Fruit fly (Drosophila melanogaster) whole organism, embryonic: ENCODE measurements around the gene Sdhaf3.

Source experiments
- Awh ChIP-seq: fragments of 200-800 bp; sonication (Bioruptor generic); IDR thresholded peaks from 2 replicates; pipeline ENCODE4, ENCODE4 v1.3.6; 2022; ENCODE audit warnings: missing biosample characterization, missing genetic modification characterization
- CG1024 ChIP-seq: fragments of 200-800 bp; sonication (Bioruptor generic); IDR thresholded peaks from 2 replicates; pipeline ENCODE4 v1.3.6; 2022; ENCODE audit warnings: missing biosample characterization, missing genetic modification characterization
- CG10654 ChIP-seq: fragments of 200-800 bp; sonication (Bioruptor generic); optimal IDR thresholded peaks from 2 replicates; lab custom pipeline; 2016; ENCODE audit warnings: missing biosample characterization, missing genetic modification characterization
- CG11504 ChIP-seq: fragments of 200-800 bp; sonication (Bioruptor generic); optimal IDR thresholded peaks from 3 replicates; lab custom pipeline; 2019; ENCODE audit warnings: missing biosample characterization, mild to moderate bottlenecking, missing genetic modification characterization, moderate library complexity
- CG15011 ChIP-seq: fragments of 200-800 bp; sonication (Bioruptor generic); optimal IDR thresholded peaks from 3 replicates; lab custom pipeline; 2018; ENCODE audit warnings: missing biosample characterization, mild to moderate bottlenecking, missing genetic modification characterization
- CG15696 ChIP-seq: fragments of 200-800 bp; sonication (Bioruptor generic); optimal IDR thresholded peaks from 2 replicates; lab custom pipeline; 2019; ENCODE audit warnings: missing biosample characterization, mild to moderate bottlenecking, missing genetic modification characterization, moderate library complexity
- CG1647 ChIP-seq: fragments of 200-800 bp; sonication (Bioruptor generic); optimal IDR thresholded peaks from 3 replicates; lab custom pipeline; 2016; ENCODE audit warnings: missing biosample characterization, missing genetic modification characterization
- CG18011 ChIP-seq: fragments of 200-800 bp; sonication (Bioruptor generic); optimal IDR thresholded peaks from 2 replicates; lab custom pipeline; 2017; ENCODE audit warnings: missing biosample characterization, missing genetic modification characterization, mild to moderate bottlenecking, moderate library complexity, missing genotype
- CG2712 ChIP-seq: fragments of 200-800 bp; optimal IDR thresholded peaks from 3 replicates; lab custom pipeline; 2019; ENCODE audit warnings: missing biosample characterization, mild to moderate bottlenecking, missing genetic modification characterization, moderate library complexity
- CG30403 ChIP-seq: fragments of 200-800 bp; sonication (Bioruptor generic); optimal IDR thresholded peaks from 3 replicates; lab custom pipeline; 2016; ENCODE audit warnings: missing biosample characterization, missing genetic modification characterization
- CG33557 ChIP-seq: fragments of 200-800 bp; sonication (Bioruptor generic); optimal IDR thresholded peaks from 2 replicates; lab custom pipeline; 2019; ENCODE audit warnings: missing biosample characterization, mild to moderate bottlenecking, missing genetic modification characterization, moderate library complexity
- CG3726 ChIP-seq: fragments of 200-800 bp; sonication (Bioruptor generic); IDR thresholded peaks from 3 replicates; pipeline ENCODE4, ENCODE4 v1.3.6; 2022; ENCODE audit warnings: missing biosample characterization, missing genetic modification characterization
- CG43689 ChIP-seq: fragments of 200-800 bp; sonication (Bioruptor generic); IDR thresholded peaks from 2 replicates; pipeline ENCODE4 v1.3.6; 2022; ENCODE audit warnings: missing biosample characterization, missing genetic modification characterization
- CG4617 ChIP-seq: fragments of 200-800 bp; sonication (Bioruptor generic); optimal IDR thresholded peaks from 3 replicates; lab custom pipeline; 2016; ENCODE audit warnings: missing biosample characterization, missing genetic modification characterization, borderline replicate concordance
- CG4707 ChIP-seq: fragments of 200-800 bp; sonication (Bioruptor generic); optimal IDR thresholded peaks from 2 replicates; lab custom pipeline; 2018; ENCODE audit warnings: missing biosample characterization, mild to moderate bottlenecking, missing genetic modification characterization, moderate library complexity
- CG5245 ChIP-seq: fragments of 200-800 bp; sonication (Bioruptor generic); optimal IDR thresholded peaks from 3 replicates; lab custom pipeline; 2016; ENCODE audit warnings: missing biosample characterization, missing genetic modification characterization
- CG6854 ChIP-seq: fragments of 200-800 bp; sonication (Bioruptor generic); optimal IDR thresholded peaks from 3 replicates; lab custom pipeline; 2017; ENCODE audit warnings: missing biosample characterization, mild to moderate bottlenecking, missing genetic modification characterization
- CG7745 ChIP-seq: fragments of 200-800 bp; sonication (Bioruptor generic); optimal IDR thresholded peaks from 2 replicates; lab custom pipeline; 2018; ENCODE audit warnings: missing biosample characterization, mild to moderate bottlenecking, missing genetic modification characterization, moderate library complexity
- CG7839 ChIP-seq: fragments of 200-800 bp; sonication (Bioruptor generic); optimal IDR thresholded peaks from 3 replicates; lab custom pipeline; 2018; ENCODE audit warnings: missing biosample characterization, mild to moderate bottlenecking, missing genetic modification characterization, moderate library complexity
- CG8359 ChIP-seq: fragments of 200-800 bp; sonication (Bioruptor generic); optimal IDR thresholded peaks from 2 replicates; lab custom pipeline; 2017; ENCODE audit warnings: missing biosample characterization, mild to moderate bottlenecking, missing genetic modification characterization, borderline replicate concordance
- CG8388 ChIP-seq: fragments of 200-800 bp; sonication (Bioruptor generic); optimal IDR thresholded peaks from 2 replicates; lab custom pipeline; 2019; ENCODE audit warnings: missing biosample characterization, mild to moderate bottlenecking, missing genetic modification characterization, moderate library complexity
- Dp ChIP-seq: fragments of 200-800 bp; sonication (Bioruptor generic); optimal IDR thresholded peaks from 2 replicates; lab custom pipeline; 2018; ENCODE audit warnings: missing biosample characterization, mild to moderate bottlenecking, missing genetic modification characterization, moderate library complexity
- ERR ChIP-seq: fragments of 200-800 bp; sonication (Bioruptor generic); optimal IDR thresholded peaks from 2 replicates; lab custom pipeline; 2016; ENCODE audit warnings: missing biosample characterization, missing genetic modification characterization
- Fer3 ChIP-seq: fragments of 200-800 bp; sonication (Bioruptor generic); optimal IDR thresholded peaks from 2 replicates; lab custom pipeline; 2018; ENCODE audit warnings: missing biosample characterization, mild to moderate bottlenecking, missing genetic modification characterization, moderate library complexity
- HLH54F ChIP-seq: fragments of 200-800 bp; sonication (Bioruptor generic); optimal IDR thresholded peaks from 3 replicates; lab custom pipeline; 2016; ENCODE audit warnings: missing biosample characterization, missing genetic modification characterization
- HLHmδ ChIP-seq: fragments of 200-800 bp; sonication (Bioruptor generic); optimal IDR thresholded peaks from 2 replicates; lab custom pipeline; 2018; ENCODE audit warnings: missing biosample characterization, mild to moderate bottlenecking, missing genetic modification characterization, moderate library complexity
- Neu2 ChIP-seq: fragments of 200-800 bp; sonication (Bioruptor generic); optimal IDR thresholded peaks from 3 replicates; lab custom pipeline; 2016; ENCODE audit warnings: missing biosample characterization, missing genetic modification characterization, borderline replicate concordance
- Nf-YC ChIP-seq: fragments of 200-800 bp; optimal IDR thresholded peaks from 3 replicates; lab custom pipeline; 2019; ENCODE audit warnings: missing biosample characterization, mild to moderate bottlenecking, missing genetic modification characterization, moderate library complexity
- Poxn ChIP-seq: fragments of 200-800 bp; sonication (Bioruptor generic); IDR thresholded peaks from 2 replicates; pipeline ENCODE4 v1.3.6; 2022; ENCODE audit warnings: missing biosample characterization, missing genetic modification characterization
- Ptx1 ChIP-seq: fragments of 200-800 bp; sonication (Bioruptor generic); IDR thresholded peaks from 2 replicates; pipeline ENCODE4 v1.3.6; 2022; ENCODE audit warnings: missing biosample characterization, missing genetic modification characterization
- TFAM ChIP-seq: fragments of 200-800 bp; sonication (Bioruptor generic); optimal IDR thresholded peaks from 2 replicates; lab custom pipeline; 2017; ENCODE audit warnings: missing biosample characterization, missing genetic modification characterization, inconsistent platforms
- Vsx1 ChIP-seq: fragments of 200-800 bp; sonication (Bioruptor generic); optimal IDR thresholded peaks from 2 replicates; lab custom pipeline; 2017; ENCODE audit warnings: missing biosample characterization, mild to moderate bottlenecking, missing genetic modification characterization, missing genetic modification reagents
- al ChIP-seq: fragments of 200-800 bp; sonication (Bioruptor generic); IDR thresholded peaks from 2 replicates; pipeline ENCODE4 v1.3.6; 2022; ENCODE audit warnings: missing biosample characterization, missing genetic modification characterization
- ap ChIP-seq: fragments of 200-800 bp; sonication (Bioruptor generic); IDR thresholded peaks from 2 replicates; pipeline ENCODE4 v1.3.6; 2022; ENCODE audit warnings: missing biosample characterization, missing genetic modification characterization
- ara ChIP-seq: fragments of 200-800 bp; sonication (Bioruptor generic); IDR thresholded peaks from 2 replicates; pipeline ENCODE4 v1.3.6; 2022; ENCODE audit warnings: missing biosample characterization, missing genetic modification characterization
- ato ChIP-seq: fragments of 200-800 bp; sonication (Bioruptor generic); IDR thresholded peaks from 2 replicates; pipeline ENCODE4 v1.3.6; 2022; ENCODE audit warnings: missing biosample characterization, missing genetic modification characterization; ENCODE audit not compliant: partially characterized antibody
- az2 ChIP-seq: fragments of 200-800 bp; sonication (Bioruptor generic); optimal IDR thresholded peaks from 3 replicates; lab custom pipeline; 2016; ENCODE audit warnings: missing biosample characterization, missing genetic modification characterization
- chn ChIP-seq: fragments of 200-800 bp; sonication (Bioruptor generic); optimal IDR thresholded peaks from 2 replicates; lab custom pipeline; 2016; ENCODE audit warnings: missing biosample characterization, missing genetic modification characterization
- dmrt11E ChIP-seq: fragments of 200-800 bp; sonication (Bioruptor generic); optimal IDR thresholded peaks from 3 replicates; lab custom pipeline; 2018; ENCODE audit warnings: missing biosample characterization, mild to moderate bottlenecking, missing genetic modification characterization, moderate library complexity
- emc ChIP-seq: fragments of 200-800 bp; sonication (Bioruptor generic); optimal IDR thresholded peaks from 2 replicates; lab custom pipeline; 2016; ENCODE audit warnings: missing biosample characterization, missing genetic modification characterization
- eyg ChIP-seq: fragments of 200-800 bp; sonication (Bioruptor generic); optimal IDR thresholded peaks from 3 replicates; lab custom pipeline; 2016; ENCODE audit warnings: missing biosample characterization, missing genetic modification characterization
- lab ChIP-seq: fragments of 200-800 bp; sonication (Bioruptor generic); optimal IDR thresholded peaks from 3 replicates; lab custom pipeline; 2017; ENCODE audit warnings: missing biosample characterization, missing genetic modification characterization, mild to moderate bottlenecking, moderate library complexity, missing genetic modification reagents
- mam ChIP-seq: fragments of 200-800 bp; sonication (Bioruptor generic); optimal IDR thresholded peaks from 3 replicates; lab custom pipeline; 2016; ENCODE audit warnings: missing biosample characterization, missing genetic modification characterization
- pb ChIP-seq: fragments of 200-800 bp; sonication (Bioruptor generic); optimal IDR thresholded peaks from 3 replicates; lab custom pipeline; 2016; ENCODE audit warnings: missing biosample characterization, missing genetic modification characterization
- phol ChIP-seq: fragments of 200-800 bp; sonication (Bioruptor generic); optimal IDR thresholded peaks from 3 replicates; lab custom pipeline; 2018; ENCODE audit warnings: missing biosample characterization, mild to moderate bottlenecking, missing genetic modification characterization, moderate library complexity
- row ChIP-seq: fragments of 200-800 bp; sonication (Bioruptor generic); IDR thresholded peaks from 3 replicates; pipeline ENCODE4 v1.3.6; 2022; ENCODE audit warnings: missing biosample characterization, missing genetic modification characterization
- scrt ChIP-seq: fragments of 200-800 bp; sonication (Bioruptor generic); optimal IDR thresholded peaks from 2 replicates; lab custom pipeline; 2018; ENCODE audit warnings: missing biosample characterization, mild to moderate bottlenecking, missing genetic modification characterization, moderate library complexity
- slp2 ChIP-seq: fragments of 200-800 bp; sonication (Bioruptor generic); optimal IDR thresholded peaks from 2 replicates; lab custom pipeline; 2016; ENCODE audit warnings: missing biosample characterization, missing genetic modification characterization
- trem ChIP-seq: fragments of 200-800 bp; optimal IDR thresholded peaks from 3 replicates; lab custom pipeline; 2019; ENCODE audit warnings: missing biosample characterization, mild to moderate bottlenecking, missing genetic modification characterization, moderate library complexity
- unpg ChIP-seq: fragments of 200-800 bp; sonication (Bioruptor generic); optimal IDR thresholded peaks from 3 replicates; lab custom pipeline; 2018; ENCODE audit warnings: missing biosample characterization, mild to moderate bottlenecking, missing genetic modification characterization, moderate library complexity

Gene Sdhaf3

DNA sequence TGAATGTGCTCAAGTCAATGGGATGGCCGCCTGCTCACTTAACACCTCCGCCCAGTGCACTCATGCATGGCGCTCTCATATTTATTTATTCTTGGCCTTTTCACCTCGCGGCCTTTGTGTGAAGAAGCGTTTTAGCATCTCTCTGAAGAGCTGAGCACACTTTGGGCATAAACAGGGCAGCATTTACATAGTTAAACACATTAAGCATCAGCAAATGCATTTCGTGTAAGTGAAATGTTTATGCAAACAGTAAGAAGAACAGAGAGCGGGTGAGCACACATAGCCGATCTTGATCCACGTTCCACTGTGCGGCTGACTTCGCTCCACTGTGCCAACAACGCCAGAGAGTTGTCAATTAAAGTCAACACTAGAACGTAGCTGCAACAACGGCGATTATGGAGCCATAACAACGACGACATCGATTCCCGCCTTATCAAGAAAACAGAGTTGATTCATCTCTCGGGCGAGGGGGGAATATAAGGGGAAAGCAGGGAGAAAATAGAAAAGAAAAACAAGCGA, 42.4 kb upstream of the Sdhaf3 start (continued):
- TF ChIP-seq CG5245 (GFP tag; lab: Kevin White, UChicago) (peak; percentile 65), HLH54F (GFP tag; lab: Kevin White, UChicago) (no peak), HLHmδ (GFP tag; lab: Kevin White, UChicago) (peak; percentile 88), al (GFP tag; lab: Robert Waterston, UW) (no peak), Nf-YC (tag; lab: Kevin White, UChicago) (no peak), CG1647 (GFP tag; lab: Kevin White, UChicago) (no peak), CG15696 (tag; lab: Kevin White, UChicago) (peak; percentile 86), CG3726 (0 out of 3 replicates have a peak, but pooled peaks have one; percentile 54), ap (peak; percentile 29; the same call in 1 of the 2 replicates), pb (GFP tag; lab: Kevin White, UChicago) (no peak), CG6854 (GFP tag; lab: Kevin White, UChicago) (no peak), ara (GFP tag; lab: Robert Waterston, UW) (peak; percentile 37; the same call in 1 of the 2 replicates), ato (GFP tag; lab: Robert Waterston, UW) (no peak), row (no peak; the same call in 2 of the 3 replicates), CG10654 (GFP tag; lab: Kevin White, UChicago) (peak; percentile 69), ERR (GFP tag; lab: Kevin White, UChicago) (no peak), slp2 (GFP tag; lab: Kevin White, UChicago) (peak; percentile 24), trem (tag; lab: Kevin White, UChicago) (peak; percentile 63), CG33557 (GFP tag; lab: Kevin White, UChicago) (peak; percentile 77), CG15011 (GFP tag; lab: Kevin White, UChicago) (peak; percentile 35), Neu2 (GFP tag; lab: Kevin White, UChicago) (no peak), CG7745 (tag; lab: Kevin White, UChicago) (peak; percentile 61), lab (peak; percentile 41), mam (no peak), CG8388 (GFP tag; lab: Kevin White, UChicago) (peak; percentile 41), unpg (GFP tag; lab: Kevin White, UChicago) (peak; percentile 42), Fer3 (tag; lab: Kevin White, UChicago) (no peak), phol (peak; percentile 70), Dp (GFP tag; lab: Kevin White, UChicago) (no peak), Awh (0 out of 2 replicates have a peak, but pooled peaks have one; percentile 31), Vsx1 (GFP tag; lab: Kevin White, UChicago) (peak; percentile 19), Ptx1 (GFP tag; lab: Robert Waterston, UW) (no peak), emc (GFP tag; lab: Kevin White, UChicago) (no peak), scrt (GFP tag; lab: Kevin White, UChicago) (no peak), TFAM (GFP tag; lab: Kevin White, UChicago) (no peak), CG30403 (GFP tag; lab: Kevin White, UChicago) (no peak), CG43689 (GFP tag; lab: Robert Waterston, UW) (no peak), CG2712 (tag; lab: Kevin White, UChicago) (peak; percentile 68), CG4707 (peak; percentile 93), chn (peak; percentile 52), CG11504 (tag; lab: Kevin White, UChicago) (no peak), CG1024 (GFP tag; lab: Robert Waterston, UW) (no peak), CG7839 (tag; lab: Kevin White, UChicago) (peak; percentile 5), CG8359 (GFP tag; lab: Kevin White, UChicago) (peak; percentile 76), eyg (GFP tag; lab: Kevin White, UChicago) (no peak), Poxn (GFP tag; lab: Robert Waterston, UW) (no peak), CG4617 (no peak), CG18011 (no peak), az2 (GFP tag; lab: Kevin White, UChicago) (no peak), dmrt11E (tag; lab: Kevin White, UChicago) (peak; percentile 85)
